Fruit fly (Drosophila melanogaster) whole organism, embryonic: ENCODE data around the gene Atg6.
A peak's percentile ranks its signal among the peaks of the same experiment; 100 is the strongest.

Source experiments
- BEAF-32 ChIP-seq: fragments of 200-800 bp; sonication (Bioruptor generic); optimal IDR thresholded peaks from 3 replicates; lab custom pipeline; 2017; ENCODE audit warnings: missing biosample characterization, missing genetic modification characterization, mild to moderate bottlenecking, moderate library complexity, missing genetic modification reagents
- CG11093 ChIP-seq: fragments of 200-800 bp; sonication (Bioruptor generic); IDR thresholded peaks from 3 replicates; pipeline ENCODE4 v1.3.6; 2022; ENCODE audit warnings: missing biosample characterization, missing genetic modification characterization
- CG11695 ChIP-seq: fragments of 200-800 bp; sonication (Bioruptor generic); IDR thresholded peaks from 3 replicates; pipeline ENCODE4 v1.3.6; 2022; ENCODE audit warnings: missing biosample characterization, missing genetic modification characterization
- CG1233 ChIP-seq: fragments of 200-800 bp; sonication (Bioruptor generic); optimal IDR thresholded peaks from 4 replicates; lab custom pipeline; 2018; ENCODE audit warnings: missing biosample characterization, mild to moderate bottlenecking, missing genetic modification characterization
- CG13775 ChIP-seq: fragments of 200-800 bp; sonication (Bioruptor generic); optimal IDR thresholded peaks from 3 replicates; lab custom pipeline; 2017; ENCODE audit warnings: missing biosample characterization, mild to moderate bottlenecking, missing genetic modification characterization
- CG15073 ChIP-seq: fragments of 200-800 bp; sonication (Bioruptor generic); optimal IDR thresholded peaks from 2 replicates; lab custom pipeline; 2016; ENCODE audit warnings: missing biosample characterization, missing genetic modification characterization
- CG15514 ChIP-seq: fragments of 200-800 bp; sonication (Bioruptor generic); optimal IDR thresholded peaks from 3 replicates; lab custom pipeline; 2017; ENCODE audit warnings: missing biosample characterization, missing genetic modification characterization, mild to moderate bottlenecking, moderate library complexity, missing genetic modification reagents
- CG17361 ChIP-seq: fragments of 200-800 bp; sonication (Bioruptor generic); IDR thresholded peaks from 3 replicates; pipeline ENCODE4 v1.3.6; 2022; ENCODE audit warnings: missing biosample characterization, missing genetic modification characterization
- CG17829 ChIP-seq: fragments of 200-800 bp; optimal IDR thresholded peaks from 2 replicates; lab custom pipeline; 2019; ENCODE audit warnings: missing biosample characterization, mild to moderate bottlenecking, missing genetic modification characterization, moderate library complexity
- CG18262 ChIP-seq: fragments of 200-800 bp; optimal IDR thresholded peaks from 3 replicates; lab custom pipeline; 2019; ENCODE audit warnings: missing biosample characterization, mild to moderate bottlenecking, missing genetic modification characterization, moderate library complexity
- CG18476 ChIP-seq: fragments of 200-800 bp; sonication (Bioruptor generic); optimal IDR thresholded peaks from 2 replicates; lab custom pipeline; 2016; ENCODE audit warnings: missing biosample characterization, mild to moderate bottlenecking, missing genetic modification characterization
- CG2199 ChIP-seq: fragments of 200-800 bp; sonication (Bioruptor generic); IDR thresholded peaks from 3 replicates; pipeline ENCODE4 v1.3.6; 2022; ENCODE audit warnings: missing biosample characterization, missing genetic modification characterization
- CG2202 ChIP-seq: fragments of 200-800 bp; sonication (Bioruptor generic); optimal IDR thresholded peaks from 2 replicates; lab custom pipeline; 2018; ENCODE audit warnings: missing biosample characterization, mild to moderate bottlenecking, missing genetic modification characterization
- CG2678 ChIP-seq: fragments of 200-800 bp; sonication (Bioruptor generic); optimal IDR thresholded peaks from 3 replicates; lab custom pipeline; 2019; ENCODE audit warnings: missing biosample characterization, mild to moderate bottlenecking, missing genetic modification characterization, moderate library complexity
- CG32532 ChIP-seq: fragments of 200-800 bp; sonication (Bioruptor generic); IDR thresholded peaks from 2 replicates; pipeline ENCODE4 v1.3.6; 2022; ENCODE audit warnings: missing biosample characterization, missing genetic modification characterization
- CG33213 ChIP-seq: fragments of 200-800 bp; sonication (Bioruptor generic); optimal IDR thresholded peaks from 3 replicates; lab custom pipeline; 2016; ENCODE audit warnings: missing biosample characterization, missing genetic modification characterization
- CG34422 ChIP-seq: fragments of 200-800 bp; sonication (Bioruptor generic); IDR thresholded peaks from 3 replicates; pipeline ENCODE4 v1.3.6; 2022; ENCODE audit warnings: missing biosample characterization, missing genetic modification characterization
- CG5180 ChIP-seq: fragments of 200-800 bp; sonication (Bioruptor generic); optimal IDR thresholded peaks from 3 replicates; lab custom pipeline; 2017; ENCODE audit warnings: missing biosample characterization, missing genetic modification characterization, mild to moderate bottlenecking, moderate library complexity, missing genetic modification reagents
- CG6175 ChIP-seq: fragments of 200-800 bp; sonication (Bioruptor generic); IDR thresholded peaks from 3 replicates; pipeline ENCODE4 v1.3.6; 2022; ENCODE audit warnings: missing biosample characterization, missing genetic modification characterization
- CG6654 ChIP-seq: fragments of 200-800 bp; sonication (Bioruptor generic); optimal IDR thresholded peaks from 2 replicates; lab custom pipeline; 2017; ENCODE audit warnings: missing biosample characterization, mild to moderate bottlenecking, missing genetic modification characterization
- CG7963 ChIP-seq: fragments of 200-800 bp; sonication (Bioruptor generic); IDR thresholded peaks from 3 replicates; pipeline ENCODE4 v1.3.6; 2022; ENCODE audit warnings: missing biosample characterization, missing genetic modification characterization; ENCODE audit not compliant: partially characterized antibody
- CG8089 ChIP-seq: fragments of 200-800 bp; sonication (Bioruptor generic); optimal IDR thresholded peaks from 3 replicates; lab custom pipeline; 2016; ENCODE audit warnings: missing biosample characterization, missing genetic modification characterization
- CG8388 ChIP-seq: fragments of 200-800 bp; sonication (Bioruptor generic); optimal IDR thresholded peaks from 2 replicates; lab custom pipeline; 2019; ENCODE audit warnings: missing biosample characterization, mild to moderate bottlenecking, missing genetic modification characterization, moderate library complexity
- CG9797 ChIP-seq: fragments of 200-800 bp; sonication (Bioruptor generic); optimal IDR thresholded peaks from 3 replicates; lab custom pipeline; 2018; ENCODE audit warnings: missing biosample characterization, mild to moderate bottlenecking, missing genetic modification characterization
- CHES-1-like ChIP-seq: fragments of 200-800 bp; sonication (Bioruptor generic); optimal IDR thresholded peaks from 2 replicates; lab custom pipeline; 2016; ENCODE audit warnings: missing biosample characterization, missing genetic modification characterization
- D19A ChIP-seq: fragments of 200-800 bp; optimal IDR thresholded peaks from 3 replicates; lab custom pipeline; 2019; ENCODE audit warnings: missing biosample characterization, mild to moderate bottlenecking, missing genetic modification characterization, moderate library complexity
- Dfd ChIP-seq, 2 experiments: fragments of >200 bp; optimal IDR thresholded peaks; 2 replicates each; lab custom pipeline; 2017; ENCODE audit warnings: missing biosample characterization in 2 of 2, missing genetic modification characterization in 2 of 2
- Dref ChIP-seq: fragments of 200-800 bp; sonication (Bioruptor generic); IDR thresholded peaks from 2 replicates; pipeline ENCODE4 v1.3.6; 2022; ENCODE audit warnings: missing biosample characterization, missing genetic modification characterization
- HmgZ ChIP-seq: fragments of 200-800 bp; sonication (Bioruptor generic); optimal IDR thresholded peaks from 2 replicates; lab custom pipeline; 2018; ENCODE audit warnings: missing biosample characterization, mild to moderate bottlenecking, missing genetic modification characterization
- Hmx ChIP-seq: fragments of 200-800 bp; sonication (Bioruptor generic); optimal IDR thresholded peaks from 2 replicates; lab custom pipeline; 2016; ENCODE audit warnings: missing biosample characterization, missing genetic modification characterization
- MBD-R2 ChIP-seq: fragments of 200-800 bp; sonication (Bioruptor generic); IDR thresholded peaks from 2 replicates; pipeline ENCODE4 v1.3.6; 2022; ENCODE audit warnings: missing biosample characterization, missing genetic modification characterization
- Opbp ChIP-seq: fragments of 200-800 bp; sonication (Bioruptor generic); IDR thresholded peaks from 3 replicates; pipeline ENCODE4 v1.3.6; 2022; ENCODE audit warnings: missing biosample characterization, missing genetic modification characterization; ENCODE audit not compliant: partially characterized antibody
- Rfx ChIP-seq: fragments of 200-800 bp; sonication (Bioruptor generic); IDR thresholded peaks from 2 replicates; pipeline ENCODE4 v1.3.6; 2022; ENCODE audit warnings: missing biosample characterization, missing genetic modification characterization
- Scr ChIP-seq: fragments of 200-800 bp; sonication (Bioruptor generic); IDR thresholded peaks from 2 replicates; pipeline ENCODE4 v1.3.6; 2022; ENCODE audit warnings: missing biosample characterization, missing genetic modification characterization; ENCODE audit not compliant: partially characterized antibody
- amos ChIP-seq: fragments of 200-800 bp; sonication (Bioruptor generic); IDR thresholded peaks from 2 replicates; pipeline ENCODE4 v1.3.6; 2022; ENCODE audit warnings: missing biosample characterization, missing genetic modification characterization; ENCODE audit not compliant: partially characterized antibody
- bab2 ChIP-seq: fragments of 200-800 bp; sonication (Bioruptor generic); optimal IDR thresholded peaks from 2 replicates; lab custom pipeline; 2016; ENCODE audit warnings: missing biosample characterization, missing genetic modification characterization
- bbx ChIP-seq: fragments of 200-800 bp; sonication (Bioruptor generic); IDR thresholded peaks from 2 replicates; pipeline ENCODE4 v1.3.6; 2022; ENCODE audit warnings: missing biosample characterization, missing genetic modification characterization; ENCODE audit not compliant: partially characterized antibody
- crp ChIP-seq, 2 experiments: fragments of 200-800 bp; sonication (Bioruptor generic); optimal IDR thresholded peaks; 2 replicates in 1 of 2; 3 replicates in 1 of 2; lab custom pipeline; 2017; ENCODE audit warnings: missing biosample characterization in 2 of 2, missing genetic modification characterization in 2 of 2, mild to moderate bottlenecking in 1 of 2, moderate library complexity in 1 of 2
- da ChIP-seq: fragments of 200-800 bp; sonication (Bioruptor generic); optimal IDR thresholded peaks from 2 replicates; lab custom pipeline; 2016; ENCODE audit warnings: missing biosample characterization, missing genetic modification characterization
- ftz-f1 ChIP-seq: fragments of 200-800 bp; sonication (Bioruptor generic); optimal IDR thresholded peaks from 2 replicates; lab custom pipeline; 2016; ENCODE audit warnings: missing biosample characterization, missing genetic modification characterization
- hbn ChIP-seq: fragments of 200-800 bp; sonication (Bioruptor generic); IDR thresholded peaks from 2 replicates; pipeline ENCODE4 v1.3.6; 2022; ENCODE audit warnings: missing biosample characterization, missing genetic modification characterization; ENCODE audit not compliant: partially characterized antibody
- ind ChIP-seq: fragments of 200-800 bp; sonication (Bioruptor generic); optimal IDR thresholded peaks from 3 replicates; lab custom pipeline; 2016; ENCODE audit warnings: missing biosample characterization, missing genetic modification characterization
- mld ChIP-seq: fragments of 200-800 bp; sonication (Bioruptor generic); IDR thresholded peaks from 3 replicates; pipeline ENCODE4 v1.3.6; 2022; ENCODE audit warnings: missing biosample characterization, missing genetic modification characterization; ENCODE audit not compliant: partially characterized antibody
- nom ChIP-seq: fragments of 200-800 bp; sonication (Bioruptor generic); optimal IDR thresholded peaks from 2 replicates; lab custom pipeline; 2017; ENCODE audit warnings: missing biosample characterization, missing genetic modification characterization, mild to moderate bottlenecking, moderate library complexity, missing genetic modification reagents
- pb ChIP-seq: fragments of 200-800 bp; sonication (Bioruptor generic); optimal IDR thresholded peaks from 3 replicates; lab custom pipeline; 2016; ENCODE audit warnings: missing biosample characterization, missing genetic modification characterization
- ranshi ChIP-seq: fragments of 200-800 bp; sonication (Bioruptor generic); IDR thresholded peaks from 2 replicates; pipeline ENCODE4 v1.3.6; 2022; ENCODE audit warnings: missing biosample characterization, missing genetic modification characterization
- sima ChIP-seq: fragments of 200-800 bp; sonication (Bioruptor generic); optimal IDR thresholded peaks from 2 replicates; lab custom pipeline; 2016; ENCODE audit warnings: missing biosample characterization, missing genetic modification characterization
- slp2 ChIP-seq: fragments of 200-800 bp; sonication (Bioruptor generic); optimal IDR thresholded peaks from 2 replicates; lab custom pipeline; 2016; ENCODE audit warnings: missing biosample characterization, missing genetic modification characterization
- sqz ChIP-seq: fragments of 200-800 bp; sonication (Bioruptor generic); optimal IDR thresholded peaks from 3 replicates; lab custom pipeline; 2018; ENCODE audit warnings: missing biosample characterization, mild to moderate bottlenecking, missing genetic modification characterization
- tna ChIP-seq: fragments of 200-800 bp; sonication (Bioruptor generic); IDR thresholded peaks from 2 replicates; pipeline ENCODE4 v1.3.6; 2022; ENCODE audit warnings: missing biosample characterization, missing genetic modification characterization; ENCODE audit not compliant: partially characterized antibody
- vvl ChIP-seq: fragments of 200-800 bp; sonication (Bioruptor generic); IDR thresholded peaks from 2 replicates; pipeline ENCODE4 v1.3.6; 2022; ENCODE audit warnings: missing biosample characterization, missing genetic modification characterization

The Atg6 gene

DNA sequence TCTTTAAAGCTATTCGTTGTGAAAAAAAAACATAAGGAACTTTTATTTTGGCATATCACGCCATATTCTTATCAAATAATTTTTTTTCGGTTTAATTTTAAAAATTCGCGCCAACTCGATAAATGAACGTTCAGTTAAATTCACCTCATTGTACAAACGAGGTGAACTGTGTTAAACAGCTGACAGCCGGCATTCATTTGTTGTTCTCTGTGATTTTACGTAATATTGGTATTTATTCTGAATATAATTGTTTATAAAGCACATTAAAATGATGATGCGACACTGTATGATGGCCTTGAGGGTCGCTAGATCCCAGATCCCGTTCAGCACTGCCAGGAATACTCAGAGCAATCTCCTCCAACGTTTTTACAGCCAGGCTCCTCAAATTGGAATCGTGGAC, 3.6 kb upstream of the Atg6 start, which contains the start of gene CG6000 (continued):
- TF ChIP-seq BEAF-32 (GFP tag; lab: Kevin White, UChicago) (peak; percentile 9), ind (GFP tag; lab: Kevin White, UChicago) (no peak), Hmx (GFP tag; lab: Kevin White, UChicago) (no peak), pb (GFP tag; lab: Kevin White, UChicago) (no peak), CG2199 (GFP tag; lab: Robert Waterston, UW) (no peak), CG8388 (GFP tag; lab: Kevin White, UChicago) (no peak), CHES-1-like (GFP tag; lab: Kevin White, UChicago) (no peak), CG2202 (no peak), ranshi (GFP tag; lab: Robert Waterston, UW) (no peak), amos (GFP tag; lab: Robert Waterston, UW) (no peak), Scr (GFP tag; lab: Robert Waterston, UW) (peak; percentile 29; the same call in 1 of the 2 replicates), CG18476 (no peak), Rfx (GFP tag; lab: Robert Waterston, UW) (no peak), D19A (no peak), Dfd (GFP tag; optimal IDR thresholded peaks at IDR 0.05; lab: Kevin White, UChicago) (no peak), mld (GFP tag; lab: Robert Waterston, UW) (no peak), tna (GFP tag; lab: Robert Waterston, UW) (no peak), CG11695 (GFP tag; lab: Robert Waterston, UW) (no peak), CG15073 (no peak), MBD-R2 (GFP tag; lab: Robert Waterston, UW) (peak; percentile 55), CG33213 (no peak), CG13775 (GFP tag; lab: Kevin White, UChicago) (no peak), CG15514 (GFP tag; lab: Kevin White, UChicago) (peak; percentile 44), da (GFP tag; lab: Kevin White, UChicago) (no peak), CG8089 (GFP tag; lab: Kevin White, UChicago) (no peak), CG17361 (GFP tag; lab: Robert Waterston, UW) (no peak), ftz-f1 (GFP tag; lab: Kevin White, UChicago) (no peak), CG17829 (tag; lab: Kevin White, UChicago) (no peak), Opbp (GFP tag; lab: Robert Waterston, UW) (no peak), bbx (no peak), slp2 (no peak), CG2678 (tag; lab: Kevin White, UChicago) (no peak), CG6175 (no peak), sqz (no peak), Dref (peak; percentile 38; the same call in 1 of the 2 replicates), HmgZ (tag; lab: Kevin White, UChicago) (no peak), sima (GFP tag; lab: Kevin White, UChicago) (no peak), CG7963 (GFP tag; lab: Robert Waterston, UW) (no peak), CG6654 (GFP tag; lab: Kevin White, UChicago) (no peak), CG18262 (no peak), CG9797 (no peak), hbn (GFP tag; lab: Robert Waterston, UW) (0 out of 2 replicates have a peak, but pooled peaks have one; percentile 31), CG32532 (no peak), CG34422 (GFP tag; lab: Robert Waterston, UW) (peak; percentile 6; the same call in 1 of the 3 replicates), CG1233 (GFP tag; lab: Kevin White, UChicago) (no peak), vvl (GFP tag; lab: Robert Waterston, UW) (no peak), nom (no peak), crp (GFP tag; optimal IDR thresholded peaks at IDR 0.05; lab: Kevin White, UChicago) (peak in 1 of 2 experiments; percentile 87), CG5180 (GFP tag; lab: Kevin White, UChicago) (no peak), CG11093 (no peak), bab2 (GFP tag; lab: Kevin White, UChicago) (no peak)
